Worm (Caenorhabditis elegans): ENCODE data around the gene scav-4.

ce11 chrX:13008895-13009294 lies 27.3 kb downstream of the scav-4 start:
- no peak for TF ChIP-seq nfya-1 (tag; optimal IDR thresholded peaks at IDR 0.05; ENCODE audit: borderline replicate concordance, insufficient read depth)
- TF ChIP-seq sea-2 (GFP tag; IDR thresholded peaks at IDR 0.05), result no peak
- TF ChIP-seq hlh-12 (tag; optimal IDR thresholded peaks at IDR 0.05), result no peak
- no peak for TF ChIP-seq snpc-4 (GFP tag; optimal IDR thresholded peaks at IDR 0.05)
- TF ChIP-seq snpc-4 (tag; optimal IDR thresholded peaks at IDR 0.05), result no peak
- TF ChIP-seq rec-8 (tag; optimal IDR thresholded peaks at IDR 0.05), result no peak
- no peak for TF ChIP-seq ztf-28 (GFP tag; IDR thresholded peaks at IDR 0.05)
- no peak for TF ChIP-seq nhr-90 (tag; optimal IDR thresholded peaks at IDR 0.05)
- no peak for TF ChIP-seq dpl-1 (GFP tag; optimal IDR thresholded peaks at IDR 0.05)
- TF ChIP-seq Y56A3A.18 (GFP tag; IDR thresholded peaks at IDR 0.05), result no peak
- TF ChIP-seq F57C9.4 (tag; optimal IDR thresholded peaks at IDR 0.05), result no peak
- TF ChIP-seq unc-62 (GFP tag; optimal IDR thresholded peaks at IDR 0.05), result no peak
- no peak for TF ChIP-seq unc-130 (GFP tag; optimal IDR thresholded peaks at IDR 0.05)
- no peak for TF ChIP-seq attf-3 (GFP tag; conservative IDR thresholded peaks at IDR 0.05)
- no peak for TF ChIP-seq Y67H2A.10 (GFP tag; conservative IDR thresholded peaks at IDR 0.05)

Data from whole organism, young adult.